Fruit fly (Drosophila melanogaster): Measurements from ENCODE around the gene C1GalTA.
A peak's percentile ranks its signal among the peaks of the same experiment; 100 is the strongest.

C1GalTA gene

DNA sequence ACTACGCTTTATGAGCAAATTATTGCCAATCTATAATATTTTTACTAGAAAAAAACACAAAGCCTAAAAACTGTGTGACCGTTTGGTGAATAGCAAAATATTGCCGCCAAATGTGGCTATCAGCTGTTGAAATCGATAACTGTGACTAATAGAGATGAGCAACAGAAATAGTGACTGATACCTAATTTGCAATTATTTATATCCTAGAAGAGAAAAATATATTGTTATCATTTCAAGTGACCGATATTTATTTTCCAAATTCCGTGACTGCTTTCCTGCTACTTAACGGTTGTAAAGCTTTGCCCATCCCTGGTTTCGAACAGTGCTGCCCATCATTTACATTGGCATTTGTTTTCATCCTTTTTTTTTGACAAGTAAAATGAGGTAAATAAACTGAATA, 46.3 kb upstream of the C1GalTA start, which contains the start of the genes alien and CG18661 (continued):
- TF ChIP-seq CG10431 (GFP tag; optimal IDR thresholded peaks at IDR 0.05) = no peak
- no peak for TF ChIP-seq Kr (GFP tag; optimal IDR thresholded peaks at IDR 0.05)
- TF ChIP-seq Optix (GFP tag; IDR thresholded peaks at IDR 0.05) = peak; percentile 95
- TF ChIP-seq CG3163 (GFP tag; optimal IDR thresholded peaks at IDR 0.05) = peak; percentile 55
- TF ChIP-seq dan (GFP tag; IDR thresholded peaks at IDR 0.05) = 0 out of 2 replicates have a peak, but pooled peaks have one; percentile 13
- peak; percentile 97 for TF ChIP-seq pnt (GFP tag; optimal IDR thresholded peaks at IDR 0.05)
- peak; percentile 55; the same call in 1 of the 2 replicates for TF ChIP-seq GATAe (GFP tag; conservative IDR thresholded peaks at IDR 0.05)
- TF ChIP-seq dati (GFP tag; IDR thresholded peaks at IDR 0.05) = no peak
- peak; percentile 72 for TF ChIP-seq CG16813 (GFP tag; IDR thresholded peaks at IDR 0.05; ENCODE audit: partially characterized antibody)
- peak; percentile 54 for TF ChIP-seq CG7987 (GFP tag; optimal IDR thresholded peaks at IDR 0.05)
- TF ChIP-seq CG4404 (GFP tag; IDR thresholded peaks at IDR 0.05) = peak; percentile 87
- TF ChIP-seq CG9215 (GFP tag; IDR thresholded peaks at IDR 0.05) = peak; percentile 90
- peak; percentile 74 for TF ChIP-seq CG13424 (tag; optimal IDR thresholded peaks at IDR 0.05)
- TF ChIP-seq Gsc (GFP tag; IDR thresholded peaks at IDR 0.05) = peak; percentile 48; the same call in 1 of the 2 replicates
- TF ChIP-seq CG9609 (GFP tag; optimal IDR thresholded peaks at IDR 0.05) = peak; percentile 77
- TF ChIP-seq Ets97D (GFP tag; optimal IDR thresholded peaks at IDR 0.05) = peak; percentile 88
- no peak for TF ChIP-seq prd (optimal IDR thresholded peaks at IDR 0.05)
- TF ChIP-seq prd (GFP tag; IDR thresholded peaks at IDR 0.05) = peak; percentile 95
- peak; percentile 57 for TF ChIP-seq tup (GFP tag; optimal IDR thresholded peaks at IDR 0.05)
- TF ChIP-seq YL-1 (GFP tag; optimal IDR thresholded peaks at IDR 0.05) = peak; percentile 52
- TF ChIP-seq Camta (GFP tag; optimal IDR thresholded peaks at IDR 0.05) = peak; percentile 93
- TF ChIP-seq chn (GFP tag; optimal IDR thresholded peaks at IDR 0.05) = peak; percentile 86
- TF ChIP-seq psq (GFP tag; optimal IDR thresholded peaks at IDR 0.05) = peak; percentile 74
- peak; percentile 95 for TF ChIP-seq tx (GFP tag; optimal IDR thresholded peaks at IDR 0.05)
- TF ChIP-seq Hr51 (GFP tag; optimal IDR thresholded peaks at IDR 0.05) = peak; percentile 82 to 87
- TF ChIP-seq hkb (optimal IDR thresholded peaks at IDR 0.05) = peak; percentile 53
- TF ChIP-seq hkb (GFP tag; IDR thresholded peaks at IDR 0.05) = peak; percentile 88
- peak; percentile 76 for TF ChIP-seq CG1647 (GFP tag; optimal IDR thresholded peaks at IDR 0.05)
- peak; percentile 88 for TF ChIP-seq CG31441 (GFP tag; IDR thresholded peaks at IDR 0.05)
- TF ChIP-seq ERR (GFP tag; optimal IDR thresholded peaks at IDR 0.05) = peak; percentile 62
- TF ChIP-seq repo (GFP tag; optimal IDR thresholded peaks at IDR 0.05) = peak; percentile 84
- TF ChIP-seq Sox102F (GFP tag; optimal IDR thresholded peaks at IDR 0.05) = peak; percentile 94
- peak; percentile 85 for TF ChIP-seq CHES-1-like (GFP tag; optimal IDR thresholded peaks at IDR 0.05)
- no peak for TF ChIP-seq CG3065 (GFP tag; optimal IDR thresholded peaks at IDR 0.05)
- peak; percentile 90 for TF ChIP-seq CoRest (tag; optimal IDR thresholded peaks at IDR 0.05)
- TF ChIP-seq Jarid2 (GFP tag; optimal IDR thresholded peaks at IDR 0.05) = no peak
- TF ChIP-seq odd (GFP tag; optimal IDR thresholded peaks at IDR 0.05) = no peak
- peak; percentile 14 for TF ChIP-seq ftz-f1 (GFP tag; optimal IDR thresholded peaks at IDR 0.05)
- peak; percentile 94 for TF ChIP-seq jumu (GFP tag; optimal IDR thresholded peaks at IDR 0.05)
- TF ChIP-seq Scr (GFP tag; IDR thresholded peaks at IDR 0.05; ENCODE audit: partially characterized antibody) = peak; percentile 67
- TF ChIP-seq fd64A (GFP tag; optimal IDR thresholded peaks at IDR 0.05) = no peak
- peak; percentile 98 for TF ChIP-seq slbo (GFP tag; IDR thresholded peaks at IDR 0.05)
- TF ChIP-seq Atf3 (GFP tag; optimal IDR thresholded peaks at IDR 0.05) = peak; percentile 94
- peak; percentile 53 for TF ChIP-seq CG12219 (GFP tag; optimal IDR thresholded peaks at IDR 0.05)
- peak; percentile 74 for TF ChIP-seq CG3838 (GFP tag; optimal IDR thresholded peaks at IDR 0.05)
- peak; percentile 60; the same call in 2 of the 3 replicates for TF ChIP-seq vnd (GFP tag; IDR thresholded peaks at IDR 0.05; ENCODE audit: partially characterized antibody)
- peak; percentile 61 for TF ChIP-seq CG2678 (tag; optimal IDR thresholded peaks at IDR 0.05)
- peak; percentile 72 for TF ChIP-seq CG13894 (tag; optimal IDR thresholded peaks at IDR 0.05)
- TF ChIP-seq trem (tag; optimal IDR thresholded peaks at IDR 0.05) = peak; percentile 73
- TF ChIP-seq CG7928 (GFP tag; optimal IDR thresholded peaks at IDR 0.05) = peak; percentile 91
- TF ChIP-seq dysf (GFP tag; IDR thresholded peaks at IDR 0.05) = peak; percentile 91
- TF ChIP-seq sima (GFP tag; optimal IDR thresholded peaks at IDR 0.05) = peak; percentile 93

Data from whole organism, embryonic.